Fruit fly (Drosophila melanogaster) whole organism, pupa: ENCODE results near the gene beat-IV.

Experiments used
- CG10348 ChIP-seq: fragments of 200-800 bp; sonication (Bioruptor generic); IDR thresholded peaks from 2 replicates; pipeline ENCODE4 v1.3.6; 2022; ENCODE audit warnings: missing biosample characterization, missing genetic modification characterization
- CG12605 ChIP-seq: fragments of 200-800 bp; sonication (Bioruptor generic); IDR thresholded peaks from 2 replicates; pipeline ENCODE4 v1.3.6; 2022; ENCODE audit warnings: missing biosample characterization, missing genetic modification characterization
- CG13204 ChIP-seq: fragments of 200-800 bp; sonication (Bioruptor generic); optimal IDR thresholded peaks from 2 replicates; lab custom pipeline; 2018; ENCODE audit warnings: missing biosample characterization, mild to moderate bottlenecking, missing genetic modification characterization, moderate library complexity
- CG14655 ChIP-seq: fragments of 200-800 bp; sonication (Bioruptor generic); optimal IDR thresholded peaks from 3 replicates; lab custom pipeline; 2017; ENCODE audit warnings: mild to moderate bottlenecking, missing biosample characterization, missing genetic modification reagents, missing genetic modification characterization
- CG15710 ChIP-seq: fragments of 200-800 bp; sonication (Bioruptor generic); optimal IDR thresholded peaks from 2 replicates; lab custom pipeline; 2018; ENCODE audit warnings: missing biosample characterization, mild to moderate bottlenecking, missing genetic modification characterization, moderate library complexity
- CG17806 ChIP-seq: fragments of 200-800 bp; sonication (Bioruptor generic); optimal IDR thresholded peaks from 2 replicates; lab custom pipeline; 2018; ENCODE audit warnings: missing biosample characterization, mild to moderate bottlenecking, missing genetic modification characterization, moderate library complexity
- CG32121 ChIP-seq: fragments of 200-800 bp; sonication (Bioruptor generic); IDR thresholded peaks from 2 replicates; pipeline ENCODE4 v1.3.6; 2022; ENCODE audit warnings: missing biosample characterization, missing genetic modification characterization
- CG34367 ChIP-seq: fragments of 200-800 bp; sonication (Bioruptor generic); optimal IDR thresholded peaks from 2 replicates; lab custom pipeline; 2018; ENCODE audit warnings: missing biosample characterization, mild to moderate bottlenecking, missing genetic modification characterization
- CG4496 ChIP-seq: fragments of 200-800 bp; sonication (Bioruptor generic); IDR thresholded peaks from 3 replicates; pipeline ENCODE4 v1.3.6; 2022; ENCODE audit warnings: missing biosample characterization, missing genetic modification characterization
- CG8159 ChIP-seq: fragments of 200-800 bp; sonication (Bioruptor generic); optimal IDR thresholded peaks from 3 replicates; lab custom pipeline; 2018; ENCODE audit warnings: missing biosample characterization, mild to moderate bottlenecking, missing genetic modification characterization, moderate library complexity
- CG8301 ChIP-seq: fragments of 200-800 bp; sonication (Bioruptor generic); optimal IDR thresholded peaks from 2 replicates; lab custom pipeline; 2018; ENCODE audit warnings: missing biosample characterization, mild to moderate bottlenecking, missing genetic modification characterization
- CG9948 ChIP-seq: fragments of 200-800 bp; sonication (Bioruptor generic); optimal IDR thresholded peaks from 2 replicates; lab custom pipeline; 2018; ENCODE audit warnings: missing biosample characterization, mild to moderate bottlenecking, missing genetic modification characterization, moderate library complexity
- D1 ChIP-seq: fragments of 200-800 bp; sonication (Bioruptor generic); optimal IDR thresholded peaks from 2 replicates; lab custom pipeline; 2018; ENCODE audit warnings: missing biosample characterization, mild to moderate bottlenecking, missing genetic modification characterization, moderate library complexity
- EcR ChIP-seq: fragments of 200-800 bp; sonication (Bioruptor generic); optimal IDR thresholded peaks from 3 replicates; lab custom pipeline; 2019; ENCODE audit warnings: missing biosample characterization, missing genetic modification characterization, mild to moderate bottlenecking, moderate library complexity, missing genetic modification reagents
- Ets98B ChIP-seq: fragments of 200-800 bp; sonication (Bioruptor generic); IDR thresholded peaks from 2 replicates; pipeline ENCODE4 v1.3.6; 2022; ENCODE audit warnings: missing biosample characterization, missing genetic modification characterization
- Pif1A ChIP-seq: fragments of 200-800 bp; sonication (Bioruptor generic); optimal IDR thresholded peaks from 3 replicates; lab custom pipeline; 2016; ENCODE audit warnings: missing biosample characterization, missing genetic modification characterization
- Pif1B ChIP-seq: fragments of 200-800 bp; sonication (Bioruptor generic); optimal IDR thresholded peaks from 3 replicates; lab custom pipeline; 2016; ENCODE audit warnings: missing biosample characterization, missing genetic modification characterization
- Snoo ChIP-seq: fragments of 200-800 bp; sonication (Bioruptor generic); optimal IDR thresholded peaks from 3 replicates; lab custom pipeline; 2017; ENCODE audit warnings: missing biosample characterization, mild to moderate bottlenecking, missing genetic modification characterization, inconsistent platforms
- fd96Ca ChIP-seq: fragments of 200-800 bp; sonication (Bioruptor generic); IDR thresholded peaks from 3 replicates; pipeline ENCODE4 v1.3.6; 2022; ENCODE audit warnings: missing biosample characterization, missing genetic modification characterization
- gl ChIP-seq: fragments of 200-800 bp; sonication (Bioruptor generic); optimal IDR thresholded peaks from 2 replicates; lab custom pipeline; 2018; ENCODE audit warnings: missing biosample characterization, mild to moderate bottlenecking, missing genetic modification characterization
- rn ChIP-seq: fragments of 200-800 bp; sonication (Bioruptor generic); IDR thresholded peaks from 2 replicates; pipeline ENCODE4 v1.3.6; 2022; ENCODE audit warnings: missing biosample characterization, missing genetic modification characterization

The beat-IV gene

dm6 chr3R:23556843-23557242 lies 369 bp upstream of the beat-IV start, which contains the start of gene CG10164:
CG10164 (minus strand) TSS chr3R:23556943.
- TF ChIP-seq CG4496 (GFP tag; lab: Robert Waterston, UW) (no peak), Snoo (no peak), CG13204 (no peak), rn (GFP tag; lab: Robert Waterston, UW) (no peak), D1 (tag; lab: Kevin White, UChicago) (no peak), Ets98B (GFP tag; lab: Robert Waterston, UW) (no peak), CG34367 (no peak), CG10348 (GFP tag; lab: Robert Waterston, UW) (no peak), CG8159 (tag; lab: Kevin White, UChicago) (no peak), Pif1B (GFP tag; lab: Kevin White, UChicago) (no peak), gl (no peak), CG17806 (tag; lab: Kevin White, UChicago) (no peak), fd96Ca (no peak), CG12605 (GFP tag; lab: Robert Waterston, UW) (no peak), CG14655 (GFP tag; lab: Kevin White, UChicago) (no peak), CG8301 (tag; lab: Kevin White, UChicago) (no peak), CG15710 (no peak)

dm6 chr3R:23569195-23569594 lies 12.0 kb downstream of the beat-IV start:
- TF ChIP-seq CG8159 (tag; lab: Kevin White, UChicago) (no peak), fd96Ca (no peak)
- TF ChIP-seq, all 21 proteins: peak for 0

- TF ChIP-seq CG14655 (GFP tag; lab: Kevin White, UChicago) (no peak), fd96Ca (no peak), CG17806 (tag; lab: Kevin White, UChicago) (no peak), rn (GFP tag; lab: Robert Waterston, UW) (no peak), Pif1A (GFP tag; lab: Kevin White, UChicago) (no peak), CG8159 (tag; lab: Kevin White, UChicago) (no peak), Ets98B (GFP tag; lab: Robert Waterston, UW) (no peak), CG10348 (GFP tag; lab: Robert Waterston, UW) (no peak), CG34367 (no peak), D1 (tag; lab: Kevin White, UChicago) (no peak), CG32121 (no peak), CG4496 (GFP tag; lab: Robert Waterston, UW) (no peak), CG8301 (tag; lab: Kevin White, UChicago) (no peak), Snoo (no peak), Pif1B (GFP tag; lab: Kevin White, UChicago) (no peak), CG9948 (tag; lab: Kevin White, UChicago) (no peak)
Observed at dm6 chr3R:23576618-23577017, 19.4 kb downstream of the beat-IV start.

dm6 chr3R:23589719-23590118 lies 32.5 kb downstream of the beat-IV start, which contains the start of gene CG10182:
CG10182 (minus strand) TSS chr3R:23589819.
- TF ChIP-seq CG8301 (tag; lab: Kevin White, UChicago) (no peak), Pif1A (GFP tag; lab: Kevin White, UChicago) (no peak), CG13204 (no peak), CG8159 (tag; lab: Kevin White, UChicago) (no peak), Snoo (no peak), EcR (GFP tag; lab: Kevin White, UChicago) (no peak), CG14655 (GFP tag; lab: Kevin White, UChicago) (no peak), rn (GFP tag; lab: Robert Waterston, UW) (no peak), Ets98B (GFP tag; lab: Robert Waterston, UW) (no peak)

dm6 chr3R:23592669-23593068 lies 35.5 kb downstream of the beat-IV start, which contains the start of gene CG33337:
CG33337 (minus strand) TSS chr3R:23592769.
- TF ChIP-seq CG14655 (GFP tag; lab: Kevin White, UChicago) (no peak), gl (no peak), CG9948 (tag; lab: Kevin White, UChicago) (no peak), CG17806 (tag; lab: Kevin White, UChicago) (no peak), Ets98B (GFP tag; lab: Robert Waterston, UW) (no peak), Snoo (no peak), CG8159 (tag; lab: Kevin White, UChicago) (no peak)

- no peak for TF ChIP-seq rn (GFP tag; lab: Robert Waterston, UW)
- TF ChIP-seq CG4496 (GFP tag; lab: Robert Waterston, UW), result no peak
- TF ChIP-seq CG14655 (GFP tag; lab: Kevin White, UChicago), result no peak
- no peak for TF ChIP-seq EcR (GFP tag; lab: Kevin White, UChicago)
- TF ChIP-seq CG12605 (GFP tag; lab: Robert Waterston, UW), result no peak
- TF ChIP-seq CG10348 (GFP tag; lab: Robert Waterston, UW), result no peak
- no peak for TF ChIP-seq Pif1B (GFP tag; lab: Kevin White, UChicago)
- no peak for TF ChIP-seq gl
- TF ChIP-seq CG34367, result no peak
- TF ChIP-seq Snoo, result no peak
- TF ChIP-seq, all 21 proteins: peak for 0
Observed at dm6 chr3R:23596173-23596572, 39.0 kb downstream of the beat-IV start, which contains the start of gene CG16723. CG16723 (minus strand) TSS chr3R:23596273.

- TF ChIP-seq D1 (tag; lab: Kevin White, UChicago) (no peak), Ets98B (GFP tag; lab: Robert Waterston, UW) (no peak), CG14655 (GFP tag; lab: Kevin White, UChicago) (no peak), fd96Ca (no peak), CG9948 (tag; lab: Kevin White, UChicago) (no peak), CG8159 (tag; lab: Kevin White, UChicago) (no peak), Pif1B (GFP tag; lab: Kevin White, UChicago) (no peak), CG12605 (GFP tag; lab: Robert Waterston, UW) (no peak), CG34367 (no peak)
Observed at dm6 chr3R:23598934-23599333, 41.7 kb downstream of the beat-IV start, which contains the start of gene CG10183. CG10183 (minus strand) TSS chr3R:23599034.
